Worm (Caenorhabditis elegans) whole organism, early embryonic: ENCODE results near the gene sre-26.

Experiments
- F13C5.2 ChIP-seq: sonication (generic microtip); optimal IDR thresholded peaks from 2 replicates; lab custom pipeline; 2017; ENCODE audit warnings: mild to moderate bottlenecking, missing genetic modification characterization, inconsistent platforms, missing compliant biosample characterization
- ama-1 ChIP-seq: fragments of 150-350 bp; optimal IDR thresholded peaks from 2 replicates; lab custom pipeline; 2014

DNA sequence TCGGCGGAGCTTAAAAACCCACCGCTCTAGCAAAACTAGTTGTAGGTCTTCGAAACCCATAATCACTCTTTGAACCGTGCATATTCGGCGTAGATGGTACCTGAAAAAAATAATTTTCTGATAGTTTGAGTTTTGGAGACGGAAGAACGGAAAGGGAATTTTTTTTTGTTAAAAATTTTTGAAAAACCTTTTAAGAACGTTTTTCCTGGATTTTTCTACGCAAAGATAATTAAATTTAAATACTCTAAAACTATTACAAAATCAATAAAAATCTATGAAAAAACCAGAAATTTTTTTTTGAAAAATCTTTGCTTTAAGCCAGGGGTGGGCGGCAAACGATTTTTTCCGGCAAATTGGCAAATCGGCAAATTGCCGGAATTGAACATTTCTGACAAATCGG is 41.0 kb downstream of the sre-26 start, which contains the start of gene marc-5:
- TF ChIP-seq F13C5.2 (no peak), ama-1 (lab: Kevin White, UChicago) (no peak)
